Worm (Caenorhabditis elegans) whole organism, early embryonic: ENCODE data around the gene F41G4.8.

ENCODE experiments used
- ceh-13 ChIP-seq: fragments of 200-800 bp; sonication (Bioruptor generic); optimal IDR thresholded peaks from 2 replicates; lab custom pipeline; 2018; ENCODE audit warnings: mild to moderate bottlenecking, missing genetic modification characterization, missing compliant biosample characterization
- ets-7 ChIP-seq: sonication (generic microtip); optimal IDR thresholded peaks from 2 replicates; lab custom pipeline; 2016; ENCODE audit warnings: missing genotype, missing genetic modification characterization, missing compliant biosample characterization
- flt-1 ChIP-seq: fragments of 200-800 bp; sonication (Bioruptor generic); IDR thresholded peaks from 2 replicates; pipeline ENCODE4 v1.3.6; 2022; ENCODE audit warnings: missing genetic modification characterization, missing compliant biosample characterization
- hmbx-1 ChIP-seq: sonication (generic microtip); optimal IDR thresholded peaks from 2 replicates; lab custom pipeline; 2016; ENCODE audit warnings: mild to moderate bottlenecking, missing genetic modification characterization, missing compliant biosample characterization
- hnd-1 ChIP-seq: sonication (generic microtip); optimal IDR thresholded peaks from 2 replicates; lab custom pipeline; 2016; ENCODE audit warnings: missing genetic modification characterization, missing compliant biosample characterization
- sea-1 ChIP-seq: fragments of 200-800 bp; sonication (Bioruptor generic); conservative IDR thresholded peaks from 2 replicates; pipeline ENCODE4 v1.3.6; 2022; ENCODE audit warnings: missing genetic modification characterization, missing compliant biosample characterization
- tra-4 ChIP-seq: sonication (generic microtip); optimal IDR thresholded peaks from 2 replicates; lab custom pipeline; 2017; ENCODE audit warnings: missing genetic modification characterization, missing compliant biosample characterization

ce11 chrX:16872446-16872962, 27.7 kb upstream of the F41G4.8 start, which contains the start of gene T20F7.1:
- TF ChIP-seq sea-1 (GFP tag; lab: Robert Waterston, UW) (no peak), tra-4 (tag; lab: Kevin White, UChicago) (no peak), ets-7 (tag; lab: Kevin White, UChicago) (no peak), flt-1 (GFP tag; lab: Robert Waterston, UW) (no peak), hmbx-1 (tag; lab: Kevin White, UChicago) (no peak), ceh-13 (no peak), hnd-1 (tag; lab: Kevin White, UChicago) (no peak)
